Worm (Caenorhabditis elegans) whole organism, young adult: ENCODE data around the gene gpdh-2.

Experiments
- B0261.1 ChIP-seq: sonication (generic microtip); optimal IDR thresholded peaks from 2 replicates; lab custom pipeline; 2016; ENCODE audit warnings: mild to moderate bottlenecking, missing genetic modification characterization, moderate library complexity, missing compliant biosample characterization
- C17E4.6 ChIP-seq: fragments of 200-800 bp; sonication (Bioruptor generic); IDR thresholded peaks from 2 replicates; pipeline ENCODE4 v1.3.6; 2022; ENCODE audit warnings: missing genetic modification reagents, missing genetic modification characterization, missing compliant biosample characterization
- F10E7.11 ChIP-seq: sonication (generic microtip); optimal IDR thresholded peaks from 2 replicates; lab custom pipeline; 2017; ENCODE audit warnings: mild to moderate bottlenecking, missing genetic modification characterization, moderate library complexity, missing compliant biosample characterization
- F22D6.2 ChIP-seq: sonication (generic microtip); optimal IDR thresholded peaks from 2 replicates; lab custom pipeline; 2016; ENCODE audit warnings: mild to moderate bottlenecking, missing genetic modification characterization, missing compliant biosample characterization
- F49E8.2 ChIP-seq: sonication (generic microtip); optimal IDR thresholded peaks from 3 replicates; lab custom pipeline; 2017; ENCODE audit warnings: missing genetic modification characterization, mild to moderate bottlenecking, missing compliant biosample characterization, antibody characterized with exemption, moderate library complexity; ENCODE audit not compliant: insufficient read depth
- F55B11.4 ChIP-seq: sonication (generic microtip); optimal IDR thresholded peaks from 2 replicates; lab custom pipeline; 2016; ENCODE audit warnings: missing compliant biosample characterization, missing genetic modification characterization, borderline replicate concordance; ENCODE audit not compliant: insufficient read depth
- K11D2.4 ChIP-seq: fragments of 200-800 bp; sonication (Bioruptor generic); IDR thresholded peaks from 2 replicates; pipeline ENCODE4 v1.3.6; 2022; ENCODE audit warnings: missing genetic modification reagents, missing genetic modification characterization, missing compliant biosample characterization
- T07F8.4 ChIP-seq: sonication (generic microtip); optimal IDR thresholded peaks from 2 replicates; lab custom pipeline; 2016; ENCODE audit warnings: mild to moderate bottlenecking, missing genetic modification characterization, moderate library complexity, missing compliant biosample characterization
- T26A5.8 ChIP-seq: sonication (generic microtip); optimal IDR thresholded peaks from 2 replicates; lab custom pipeline; 2016; ENCODE audit warnings: missing genetic modification characterization, missing compliant biosample characterization
- Y67H2A.10 ChIP-seq: fragments of 200-800 bp; sonication (Bioruptor generic); conservative IDR thresholded peaks from 2 replicates; pipeline ENCODE4 v1.3.6; 2022; ENCODE audit warnings: missing genetic modification reagents, missing genetic modification characterization, missing compliant biosample characterization
- Y79H2A.3 ChIP-seq: fragments of 200-800 bp; sonication (Bioruptor generic); conservative IDR thresholded peaks from 2 replicates; pipeline ENCODE4 v1.3.6; 2022; ENCODE audit warnings: missing genetic modification reagents, missing genetic modification characterization, missing compliant biosample characterization
- Y95B8A.8 ChIP-seq: fragments of 200-800 bp; sonication (Bioruptor generic); IDR thresholded peaks from 2 replicates; pipeline ENCODE4 v1.3.6; 2022; ENCODE audit warnings: missing genetic modification reagents, missing genetic modification characterization, missing compliant biosample characterization
- ZK185.1 ChIP-seq: sonication (generic microtip); optimal IDR thresholded peaks from 2 replicates; lab custom pipeline; 2016; ENCODE audit warnings: mild to moderate bottlenecking, missing genetic modification characterization, missing compliant biosample characterization; ENCODE audit not compliant: poor library complexity, severe bottlenecking
- aptf-2 ChIP-seq: fragments of 200-800 bp; sonication (Bioruptor generic); conservative IDR thresholded peaks from 2 replicates; pipeline ENCODE4 v1.3.6; 2022; ENCODE audit warnings: missing genetic modification reagents, missing genetic modification characterization, missing compliant biosample characterization
- aptf-3 ChIP-seq: fragments of 200-800 bp; sonication (Bioruptor generic); IDR thresholded peaks from 2 replicates; pipeline ENCODE4 v1.3.6; 2022; ENCODE audit warnings: missing genetic modification characterization, missing compliant biosample characterization
- attf-5 ChIP-seq: fragments of 200-800 bp; sonication (Bioruptor generic); optimal IDR thresholded peaks from 2 replicates; lab custom pipeline; 2018; ENCODE audit warnings: mild to moderate bottlenecking, missing genetic modification characterization, missing compliant biosample characterization
- bed-1 ChIP-seq: fragments of 200-800 bp; sonication (Bioruptor generic); IDR thresholded peaks from 2 replicates; pipeline ENCODE4 v1.3.6; 2022; ENCODE audit warnings: missing genetic modification reagents, missing genetic modification characterization, missing compliant biosample characterization
- bed-2 ChIP-seq: fragments of 200-800 bp; sonication (Bioruptor generic); IDR thresholded peaks from 2 replicates; pipeline ENCODE4 v1.3.6; 2022; ENCODE audit warnings: missing genetic modification reagents, missing genetic modification characterization, missing compliant biosample characterization
- ceh-27 ChIP-seq: fragments of 200-800 bp; sonication (Bioruptor generic); optimal IDR thresholded peaks from 2 replicates; lab custom pipeline; 2018; ENCODE audit warnings: mild to moderate bottlenecking, missing genetic modification characterization, moderate library complexity, missing compliant biosample characterization
- egrh-3 ChIP-seq: fragments of 200-800 bp; sonication (Bioruptor generic); IDR thresholded peaks from 2 replicates; pipeline ENCODE4 v1.3.6; 2022; ENCODE audit warnings: missing genetic modification reagents, missing genetic modification characterization, missing compliant biosample characterization
- ekl-4 ChIP-seq: fragments of 200-800 bp; sonication (Bioruptor generic); IDR thresholded peaks from 2 replicates; pipeline ENCODE4 v1.3.6; 2022; ENCODE audit warnings: missing genetic modification reagents, missing genetic modification characterization, missing compliant biosample characterization
- ets-4 ChIP-seq: fragments of 200-800 bp; sonication (Bioruptor generic); optimal IDR thresholded peaks from 2 replicates; lab custom pipeline; 2018; ENCODE audit warnings: mild to moderate bottlenecking, missing genetic modification characterization, missing compliant biosample characterization
- him-1 ChIP-seq: sonication (generic microtip); optimal IDR thresholded peaks from 2 replicates; lab custom pipeline; 2016; ENCODE audit warnings: missing genotype, missing genetic modification reagents, missing genetic modification characterization, missing compliant biosample characterization
- hmg-20 ChIP-seq: fragments of 200-800 bp; sonication (Bioruptor generic); IDR thresholded peaks from 2 replicates; pipeline ENCODE4 v1.3.6; 2022; ENCODE audit warnings: missing genetic modification reagents, missing genetic modification characterization, missing compliant biosample characterization
- lag-1 ChIP-seq: fragments of 200-800 bp; sonication (Bioruptor generic); IDR thresholded peaks from 2 replicates; pipeline ENCODE4 v1.3.6; 2022; ENCODE audit warnings: missing genetic modification reagents, missing genetic modification characterization, missing compliant biosample characterization
- lir-1 ChIP-seq: fragments of 200-800 bp; sonication (Bioruptor generic); conservative IDR thresholded peaks from 2 replicates; pipeline ENCODE4 v1.3.6; 2022; ENCODE audit warnings: missing genetic modification reagents, missing genetic modification characterization, missing compliant biosample characterization
- lsl-1 ChIP-seq: fragments of 200-800 bp; sonication (Bioruptor generic); optimal IDR thresholded peaks from 2 replicates; lab custom pipeline; 2018; ENCODE audit warnings: mild to moderate bottlenecking, missing genetic modification characterization, moderate library complexity, missing compliant biosample characterization
- madf-10 ChIP-seq: sonication (generic microtip); optimal IDR thresholded peaks from 2 replicates; lab custom pipeline; 2016; ENCODE audit warnings: mild to moderate bottlenecking, missing genetic modification characterization, missing compliant biosample characterization
- madf-3 ChIP-seq: fragments of 200-800 bp; sonication (Bioruptor generic); IDR thresholded peaks from 2 replicates; pipeline ENCODE4 v1.3.6; 2022; ENCODE audit warnings: missing genetic modification reagents, missing genetic modification characterization, missing compliant biosample characterization
- madf-6 ChIP-seq: fragments of 200-800 bp; sonication (Bioruptor generic); IDR thresholded peaks from 2 replicates; pipeline ENCODE4 v1.3.6; 2022; ENCODE audit warnings: missing genetic modification reagents, missing genetic modification characterization, missing compliant biosample characterization
- mxl-1 ChIP-seq: sonication (generic microtip); optimal IDR thresholded peaks from 2 replicates; lab custom pipeline; 2016; ENCODE audit warnings: missing genetic modification characterization, missing compliant biosample characterization
- nfya-2 ChIP-seq: fragments of 200-800 bp; sonication (Bioruptor generic); IDR thresholded peaks from 2 replicates; pipeline ENCODE4 v1.3.6; 2022; ENCODE audit warnings: missing genetic modification reagents, missing genetic modification characterization, missing compliant biosample characterization
- nhr-90 ChIP-seq: sonication (generic microtip); optimal IDR thresholded peaks from 2 replicates; lab custom pipeline; 2016; ENCODE audit warnings: missing genotype, mild to moderate bottlenecking, missing genetic modification characterization, missing compliant biosample characterization
- snpc-4 ChIP-seq, 5 experiments: fragments of 150-350 bp in 1 of 5; sonication (generic microtip) in 4 of 5; optimal IDR thresholded peaks; 2 replicates each; lab custom pipeline; 2014 to 2018; ENCODE audit warnings: missing genetic modification characterization in 5 of 5, missing biosample characterization in 3 of 5, antibody characterized with exemption in 2 of 5, mild to moderate bottlenecking in 2 of 5, missing compliant biosample characterization in 2 of 5, missing genotype in 2 of 5, moderate library complexity in 2 of 5, missing genetic modification reagents in 1 of 5
- unc-130 ChIP-seq: sonication (generic microtip); optimal IDR thresholded peaks from 2 replicates; lab custom pipeline; 2016; ENCODE audit warnings: missing genetic modification reagents, missing genetic modification characterization, missing compliant biosample characterization
- zim-3 ChIP-seq: sonication (generic microtip); optimal IDR thresholded peaks from 2 replicates; lab custom pipeline; 2017; ENCODE audit warnings: mild to moderate bottlenecking, missing genetic modification characterization, moderate library complexity, missing compliant biosample characterization
- ztf-18 ChIP-seq: sonication (generic microtip); optimal IDR thresholded peaks from 2 replicates; lab custom pipeline; 2016; ENCODE audit warnings: missing genotype, mild to moderate bottlenecking, missing genetic modification characterization, missing compliant biosample characterization
- ztf-22 ChIP-seq: fragments of 200-800 bp; sonication (Bioruptor generic); optimal IDR thresholded peaks from 2 replicates; lab custom pipeline; 2018; ENCODE audit warnings: mild to moderate bottlenecking, missing genetic modification characterization, moderate library complexity, missing compliant biosample characterization
- ztf-25 ChIP-seq: fragments of 200-800 bp; sonication (Bioruptor generic); IDR thresholded peaks from 2 replicates; pipeline ENCODE4 v1.3.6; 2022; ENCODE audit warnings: missing genetic modification reagents, missing genetic modification characterization, missing compliant biosample characterization
- ztf-26 ChIP-seq: sonication (generic microtip); optimal IDR thresholded peaks from 2 replicates; lab custom pipeline; 2017; ENCODE audit warnings: missing genetic modification characterization, missing compliant biosample characterization
- ztf-3 ChIP-seq: fragments of 200-800 bp; sonication (Bioruptor generic); optimal IDR thresholded peaks from 2 replicates; lab custom pipeline; 2018; ENCODE audit warnings: mild to moderate bottlenecking, missing genetic modification characterization, missing compliant biosample characterization
- ztf-6 ChIP-seq: fragments of 200-800 bp; sonication (Bioruptor generic); IDR thresholded peaks from 2 replicates; pipeline ENCODE4 v1.3.6; 2022; ENCODE audit warnings: missing genetic modification reagents, missing genetic modification characterization, missing compliant biosample characterization

The gpdh-2 gene

DNA sequence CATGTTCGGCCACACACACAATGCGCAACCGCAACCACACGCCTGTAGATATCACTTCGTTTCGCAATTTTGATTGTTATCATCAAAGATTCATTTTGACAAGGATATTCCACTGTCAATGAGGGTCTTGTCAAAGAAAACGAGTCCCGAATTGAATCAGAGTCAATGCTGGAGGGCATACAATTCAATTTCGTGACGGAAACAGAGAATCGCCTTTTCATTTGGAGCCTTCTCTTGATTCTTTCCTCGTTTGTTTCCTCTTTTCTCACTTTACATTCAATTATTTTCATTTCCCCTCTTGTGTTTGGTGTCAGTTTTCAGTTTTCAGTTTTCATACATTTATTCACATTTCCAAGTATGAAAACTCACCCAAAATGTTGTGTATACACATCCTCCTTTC is 8.4 kb upstream of the gpdh-2 start:
- TF ChIP-seq F49E8.2 (tag; lab: Kevin White, UChicago) (no peak), bed-2 (no peak), hmg-20 (no peak), ztf-18 (tag; lab: Kevin White, UChicago) (no peak), C17E4.6 (GFP tag; lab: Robert Waterston, UW) (no peak), aptf-3 (GFP tag; lab: Robert Waterston, UW) (no peak), ZK185.1 (tag; lab: Kevin White, UChicago) (no peak), ceh-27 (GFP tag; lab: Kevin White, UChicago) (no peak), madf-10 (tag; lab: Kevin White, UChicago) (no peak), egrh-3 (GFP tag; lab: Robert Waterston, UW) (no peak), nfya-2 (GFP tag; lab: Robert Waterston, UW) (no peak), T07F8.4 (no peak)
- TF ChIP-seq, all 124 proteins: peak for 0

DNA sequence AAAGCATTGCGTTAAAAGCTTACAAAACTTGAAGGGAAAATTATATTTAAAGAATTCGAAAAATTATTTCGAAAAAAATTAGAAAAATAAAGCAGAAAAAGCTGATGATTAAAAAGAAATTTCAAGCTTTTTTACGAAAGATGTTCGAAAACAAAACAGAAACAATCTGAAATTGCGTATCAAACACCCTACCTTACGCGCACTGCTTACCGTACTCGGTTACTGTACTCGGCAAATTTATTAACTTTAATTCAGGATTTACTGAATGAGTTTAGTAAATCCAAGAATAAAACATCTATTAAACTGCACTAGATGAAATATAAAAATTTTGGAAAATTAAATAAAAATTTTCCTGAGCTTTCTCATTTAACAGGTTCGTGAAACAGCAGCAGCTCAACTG is 3.5 kb upstream of the gpdh-2 start:
- TF ChIP-seq lsl-1 (GFP tag; lab: Kevin White, UChicago) (peak; percentile 83), ztf-6 (GFP tag; lab: Robert Waterston, UW) (no peak)

- TF ChIP-seq ZK185.1 (tag; lab: Kevin White, UChicago) (peak; percentile 74), madf-3 (GFP tag; lab: Robert Waterston, UW) (peak; percentile 54; the same call in 1 of the 2 replicates), nhr-90 (peak; percentile 78), lag-1 (GFP tag; lab: Robert Waterston, UW) (no peak), B0261.1 (tag; lab: Kevin White, UChicago) (peak; percentile 94), F22D6.2 (tag; lab: Kevin White, UChicago) (no peak), aptf-3 (GFP tag; lab: Robert Waterston, UW) (0 out of 2 replicates have a peak, but pooled peaks have one; percentile 71), unc-130 (GFP tag; lab: Kevin White, UChicago) (peak; percentile 51), K11D2.4 (no peak), ekl-4 (peak; percentile 61), T07F8.4 (peak; percentile 3), ztf-22 (GFP tag; lab: Kevin White, UChicago) (no peak), madf-6 (GFP tag; lab: Robert Waterston, UW) (peak; percentile 62), mxl-1 (tag; lab: Kevin White, UChicago) (peak; percentile 43), Y67H2A.10 (peak; percentile 49; the same call in 1 of the 2 replicates), ztf-25 (GFP tag; lab: Robert Waterston, UW) (peak; percentile 85), ets-4 (GFP tag; lab: Kevin White, UChicago) (peak; percentile 14), Y95B8A.8 (peak; percentile 81; the same call in 1 of the 2 replicates), ztf-3 (GFP tag; lab: Kevin White, UChicago) (no peak), aptf-2 (GFP tag; lab: Robert Waterston, UW) (no peak), F10E7.11 (tag; lab: Kevin White, UChicago) (peak; percentile 55), ztf-18 (tag; lab: Kevin White, UChicago) (peak; percentile 60), Y79H2A.3 (GFP tag; lab: Robert Waterston, UW) (no peak), zim-3 (tag; lab: Kevin White, UChicago) (peak; percentile 80), him-1 (tag; lab: Kevin White, UChicago) (peak; percentile 58), snpc-4 (GFP tag; optimal IDR thresholded peaks at IDR 0.05; lab: Kevin White, UChicago) (no peak), snpc-4 (tag; optimal IDR thresholded peaks at IDR 0.05; lab: Kevin White, UChicago) (peak in 2 of 4 experiments; percentile 34 to 37), attf-5 (GFP tag; lab: Kevin White, UChicago) (peak; percentile 28), T26A5.8 (tag; lab: Kevin White, UChicago) (no peak), F55B11.4 (tag; lab: Kevin White, UChicago) (no peak), lir-1 (GFP tag; lab: Robert Waterston, UW) (no peak), ztf-26 (tag; lab: Kevin White, UChicago) (peak; percentile 47), bed-1 (no peak), lsl-1 (GFP tag; lab: Kevin White, UChicago) (peak; percentile 54)
These were observed 2.7 kb upstream of the gpdh-2 start for ce11 chrIII:9861470-9862342.
